Worm (Caenorhabditis elegans): ENCODE data around the gene C49C3.4.

- no peak for TF ChIP-seq mdl-1 (tag; optimal IDR thresholded peaks at IDR 0.05)
- TF ChIP-seq mef-2 (tag; optimal IDR thresholded peaks at IDR 0.05) = no peak
- no peak for TF ChIP-seq fkh-10 (GFP tag; optimal IDR thresholded peaks at IDR 0.05)
- TF ChIP-seq egl-27 (tag; optimal IDR thresholded peaks at IDR 0.05) = no peak
- no peak for TF ChIP-seq zag-1 (tag; optimal IDR thresholded peaks at IDR 0.05)
- TF ChIP-seq ceh-82 (tag; optimal IDR thresholded peaks at IDR 0.05) = no peak
- TF ChIP-seq alr-1 (tag; optimal IDR thresholded peaks at IDR 0.05; ENCODE audit: borderline replicate concordance) = no peak
These were observed 36.5 kb upstream of the C49C3.4 start, which contains the start of gene nra-1 for ce11 chrIV:17284099-17284498.
